Worm (Caenorhabditis elegans) whole organism, mixed stage, embryonic: ENCODE results near the gene Y38H8A.4.

Experiments
- M03D4.4 ChIP-seq: sonication (generic microtip); optimal IDR thresholded peaks from 2 replicates; lab custom pipeline; 2017; ENCODE audit warnings: mild to moderate bottlenecking, missing genetic modification characterization, missing compliant biosample characterization
- bed-3 ChIP-seq: fragments of 200-800 bp; sonication (Bioruptor generic); optimal IDR thresholded peaks from 3 replicates; lab custom pipeline; 2018; ENCODE audit warnings: mild to moderate bottlenecking, missing genetic modification characterization, moderate library complexity, missing compliant biosample characterization
- ceh-39 ChIP-seq: fragments of 150-350 bp; optimal IDR thresholded peaks from 2 replicates; lab custom pipeline; 2014; ENCODE audit warnings: missing biosample characterization, missing genetic modification characterization
- ceh-43 ChIP-seq: fragments of 200-800 bp; sonication (Bioruptor generic); optimal IDR thresholded peaks from 2 replicates; lab custom pipeline; 2018; ENCODE audit warnings: mild to moderate bottlenecking, missing genetic modification characterization, moderate library complexity, missing compliant biosample characterization
- ceh-83 ChIP-seq: fragments of 200-800 bp; sonication (Bioruptor generic); optimal IDR thresholded peaks from 2 replicates; lab custom pipeline; 2018; ENCODE audit warnings: mild to moderate bottlenecking, missing genetic modification characterization, missing compliant biosample characterization
- ces-1 ChIP-seq: fragments of 150-350 bp; optimal IDR thresholded peaks from 2 replicates; lab custom pipeline; 2014; ENCODE audit warnings: missing biosample characterization, missing genetic modification reagents, missing genetic modification characterization
- cnd-1 ChIP-seq: fragments of 200-800 bp; sonication (Bioruptor generic); optimal IDR thresholded peaks from 2 replicates; lab custom pipeline; 2018; ENCODE audit warnings: mild to moderate bottlenecking, missing genetic modification characterization, missing compliant biosample characterization
- drap-1 ChIP-seq: fragments of 200-800 bp; sonication (Bioruptor generic); optimal IDR thresholded peaks from 3 replicates; lab custom pipeline; 2018; ENCODE audit warnings: mild to moderate bottlenecking, missing genetic modification characterization, missing compliant biosample characterization
- elt-1 ChIP-seq: sonication (generic microtip); optimal IDR thresholded peaks from 2 replicates; lab custom pipeline; 2017; ENCODE audit warnings: missing genetic modification characterization, mild to moderate bottlenecking, missing compliant biosample characterization, antibody characterized with exemption, moderate library complexity, borderline replicate concordance; ENCODE audit not compliant: insufficient read depth
- elt-3 ChIP-seq: fragments of 150-350 bp; optimal IDR thresholded peaks from 2 replicates; lab custom pipeline; 2014; ENCODE audit warnings: missing biosample characterization, missing genetic modification characterization
- flh-1 ChIP-seq: fragments of 200-800 bp; sonication (Bioruptor generic); optimal IDR thresholded peaks from 2 replicates; lab custom pipeline; 2018; ENCODE audit warnings: mild to moderate bottlenecking, missing genetic modification characterization, moderate library complexity, missing compliant biosample characterization
- ham-2 ChIP-seq: fragments of 200-800 bp; sonication (Bioruptor generic); optimal IDR thresholded peaks from 2 replicates; lab custom pipeline; 2018; ENCODE audit warnings: mild to moderate bottlenecking, missing genetic modification characterization, missing compliant biosample characterization
- hlh-1 ChIP-seq: fragments of 150-350 bp; optimal IDR thresholded peaks from 2 replicates; lab custom pipeline; 2014; ENCODE audit warnings: missing biosample characterization, missing genetic modification reagents, missing genetic modification characterization
- lin-13 ChIP-seq: fragments of 150-350 bp; optimal IDR thresholded peaks from 2 replicates; lab custom pipeline; 2014; ENCODE audit warnings: missing biosample characterization, missing genetic modification characterization
- lin-32 ChIP-seq: fragments of 200-800 bp; sonication (Bioruptor generic); optimal IDR thresholded peaks from 2 replicates; lab custom pipeline; 2018; ENCODE audit warnings: mild to moderate bottlenecking, missing genetic modification characterization, missing compliant biosample characterization
- lsy-2 ChIP-seq: fragments of 150-350 bp; optimal IDR thresholded peaks from 2 replicates; lab custom pipeline; 2014; ENCODE audit warnings: missing biosample characterization, missing genetic modification characterization
- mep-1 ChIP-seq: fragments of 150-350 bp; optimal IDR thresholded peaks from 2 replicates; lab custom pipeline; 2017; ENCODE audit warnings: missing biosample characterization, missing genetic modification reagents, missing genetic modification characterization, inconsistent platforms
- mls-2 ChIP-seq: sonication (generic microtip); optimal IDR thresholded peaks from 2 replicates; lab custom pipeline; 2016; ENCODE audit warnings: mild to moderate bottlenecking, missing genetic modification characterization, moderate library complexity, missing compliant biosample characterization
- nhr-12 ChIP-seq: fragments of 150-350 bp; optimal IDR thresholded peaks from 2 replicates; lab custom pipeline; 2014; ENCODE audit warnings: missing biosample characterization, missing genetic modification characterization
- nhr-2 ChIP-seq: fragments of 150-350 bp; optimal IDR thresholded peaks from 2 replicates; lab custom pipeline; 2014; ENCODE audit warnings: missing biosample characterization, missing genetic modification characterization
- nhr-237 ChIP-seq: fragments of 150-350 bp; optimal IDR thresholded peaks from 2 replicates; lab custom pipeline; 2014; ENCODE audit warnings: missing biosample characterization, missing genetic modification characterization
- nhr-28 ChIP-seq: fragments of 150-350 bp; optimal IDR thresholded peaks from 2 replicates; lab custom pipeline; 2014; ENCODE audit warnings: missing biosample characterization, missing genetic modification characterization
- nhr-76 ChIP-seq: sonication (generic microtip); optimal IDR thresholded peaks from 2 replicates; lab custom pipeline; 2017; ENCODE audit warnings: missing biosample characterization, missing genetic modification characterization
- sem-2 ChIP-seq: fragments of 200-800 bp; sonication (Bioruptor generic); optimal IDR thresholded peaks from 2 replicates; lab custom pipeline; 2018; ENCODE audit warnings: mild to moderate bottlenecking, missing genetic modification characterization, missing compliant biosample characterization
- snpc-4 ChIP-seq: fragments of 150-350 bp; optimal IDR thresholded peaks from 2 replicates; lab custom pipeline; 2014; ENCODE audit warnings: missing biosample characterization, missing genetic modification characterization
- sptf-1 ChIP-seq: sonication (generic microtip); optimal IDR thresholded peaks from 2 replicates; lab custom pipeline; 2017; ENCODE audit warnings: mild to moderate bottlenecking, missing genetic modification characterization, moderate library complexity, missing compliant biosample characterization
- tbx-8 ChIP-seq: fragments of 200-800 bp; sonication (Bioruptor generic); optimal IDR thresholded peaks from 2 replicates; lab custom pipeline; 2018; ENCODE audit warnings: mild to moderate bottlenecking, missing genetic modification characterization, moderate library complexity, missing compliant biosample characterization
- unc-120 ChIP-seq: sonication (generic microtip); optimal IDR thresholded peaks from 2 replicates; lab custom pipeline; 2017; ENCODE audit warnings: missing genetic modification characterization, missing compliant biosample characterization; ENCODE audit not compliant: poor library complexity, severe bottlenecking
- ztf-11 ChIP-seq: fragments of 150-350 bp; optimal IDR thresholded peaks from 2 replicates; lab custom pipeline; 2014; ENCODE audit warnings: missing biosample characterization, missing genetic modification characterization

Gene Y38H8A.4

ce11 chrIV:13505662-13506061 lies 33.5 kb upstream of the Y38H8A.4 start, which contains the start of gene nlp-17:
TSS of gene nlp-17 (minus strand) at chrIV:13505762.
- TF ChIP-seq cnd-1 (tag; lab: Kevin White, UChicago): no peak
- TF ChIP-seq drap-1: no peak
- TF ChIP-seq ham-2 (GFP tag; lab: Kevin White, UChicago): no peak
- TF ChIP-seq M03D4.4 (tag; lab: Kevin White, UChicago): no peak
- no peak for TF ChIP-seq mep-1
- no peak for TF ChIP-seq sem-2 (GFP tag; lab: Kevin White, UChicago)
- TF ChIP-seq mls-2 (tag; lab: Kevin White, UChicago): no peak
- TF ChIP-seq ceh-43: no peak

ce11 chrIV:13505144-13505543 lies 33.0 kb upstream of the Y38H8A.4 start, which contains the start of gene seld-1:
TSS of gene seld-1 (plus strand) at chrIV:13505444.
- no peak for TF ChIP-seq bed-3
- TF ChIP-seq ztf-11 (tag; lab: Kevin White, UChicago): no peak
- no peak for TF ChIP-seq mep-1
- no peak for TF ChIP-seq nhr-76 (tag; lab: Kevin White, UChicago)
- TF ChIP-seq elt-3 (tag; lab: Kevin White, UChicago): no peak
- TF ChIP-seq nhr-28 (tag; lab: Kevin White, UChicago): no peak
- TF ChIP-seq elt-1: no peak
- TF ChIP-seq cnd-1 (tag; lab: Kevin White, UChicago): no peak
- TF ChIP-seq ceh-83: no peak
- no peak for TF ChIP-seq nhr-237
- no peak for TF ChIP-seq drap-1
- TF ChIP-seq lin-13 (tag; lab: Kevin White, UChicago): no peak
- TF ChIP-seq ces-1 (GFP tag; lab: Kevin White, UChicago): no peak
- TF ChIP-seq ceh-39 (tag; lab: Kevin White, UChicago): no peak
- TF ChIP-seq tbx-8: no peak
- TF ChIP-seq nhr-2: no peak
- TF ChIP-seq lsy-2 (tag; lab: Kevin White, UChicago): no peak
- TF ChIP-seq, all 35 proteins: peak for 0

ce11 chrIV:13502806-13503363 lies 30.7 kb upstream of the Y38H8A.4 start, which contains the start of gene tbc-9:
TSS of gene tbc-9 (minus strand) at chrIV:13502856.
- TF ChIP-seq lin-32 (GFP tag; lab: Kevin White, UChicago): no peak
- no peak for TF ChIP-seq nhr-76 (tag; lab: Kevin White, UChicago)
- TF ChIP-seq unc-120 (tag; lab: Kevin White, UChicago): no peak
- no peak for TF ChIP-seq hlh-1 (tag; lab: Kevin White, UChicago)
- TF ChIP-seq lsy-2 (tag; lab: Kevin White, UChicago): no peak
- TF ChIP-seq nhr-28 (tag; lab: Kevin White, UChicago): no peak
- TF ChIP-seq snpc-4 (tag; lab: Kevin White, UChicago): no peak
- TF ChIP-seq mep-1: no peak
- TF ChIP-seq flh-1 (GFP tag; lab: Kevin White, UChicago): no peak
- TF ChIP-seq nhr-2: no peak
- no peak for TF ChIP-seq cnd-1 (tag; lab: Kevin White, UChicago)
- no peak for TF ChIP-seq ces-1 (GFP tag; lab: Kevin White, UChicago)

ce11 chrIV:13493719-13494118 lies 21.5 kb upstream of the Y38H8A.4 start:
- TF ChIP-seq nhr-2: no peak
- TF ChIP-seq, all 35 proteins: peak for 0

- TF ChIP-seq ceh-39 (tag; lab: Kevin White, UChicago) (no peak), hlh-1 (tag; lab: Kevin White, UChicago) (no peak), sptf-1 (no peak), drap-1 (no peak), ces-1 (GFP tag; lab: Kevin White, UChicago) (no peak), lsy-2 (tag; lab: Kevin White, UChicago) (no peak), cnd-1 (tag; lab: Kevin White, UChicago) (no peak), nhr-76 (tag; lab: Kevin White, UChicago) (no peak), lin-13 (tag; lab: Kevin White, UChicago) (no peak), nhr-12 (no peak), tbx-8 (no peak), unc-120 (tag; lab: Kevin White, UChicago) (no peak), bed-3 (no peak), sem-2 (GFP tag; lab: Kevin White, UChicago) (no peak), ztf-11 (tag; lab: Kevin White, UChicago) (no peak), ham-2 (GFP tag; lab: Kevin White, UChicago) (no peak)
Observed at ce11 chrIV:13492271-13492670, 20.1 kb upstream of the Y38H8A.4 start, which contains the start of gene Y45F10A.7. TSS of gene Y45F10A.7 (plus strand) at chrIV:13492571.
